Fruit fly (Drosophila melanogaster) whole organism, adult: ENCODE data around the gene CG14817.

ENCODE experiments used
- CG12768 ChIP-seq: fragments of 200-800 bp; sonication (Bioruptor generic); optimal IDR thresholded peaks from 2 replicates; lab custom pipeline; 2017; ENCODE audit warnings: missing biosample characterization, missing genetic modification characterization, mild to moderate bottlenecking, moderate library complexity, missing genetic modification reagents
- CG14711 ChIP-seq: fragments of 200-800 bp; sonication (Bioruptor generic); optimal IDR thresholded peaks from 2 replicates; lab custom pipeline; 2018; ENCODE audit warnings: missing biosample characterization, mild to moderate bottlenecking, missing genetic modification characterization, moderate library complexity
- CG1620 ChIP-seq: fragments of 200-800 bp; sonication (Bioruptor generic); optimal IDR thresholded peaks from 2 replicates; lab custom pipeline; 2016; ENCODE audit warnings: missing biosample characterization, missing genetic modification characterization
- CG33017 ChIP-seq: fragments of 200-800 bp; sonication (Bioruptor generic); optimal IDR thresholded peaks from 2 replicates; lab custom pipeline; 2018; ENCODE audit warnings: missing biosample characterization, mild to moderate bottlenecking, missing genetic modification characterization, moderate library complexity
- CG7045 ChIP-seq: fragments of 200-800 bp; sonication (Bioruptor generic); optimal IDR thresholded peaks from 2 replicates; lab custom pipeline; 2017; ENCODE audit warnings: missing biosample characterization, mild to moderate bottlenecking, missing genetic modification characterization
- CG7101 ChIP-seq: fragments of 200-800 bp; sonication (Bioruptor generic); optimal IDR thresholded peaks from 2 replicates; lab custom pipeline; 2018; ENCODE audit warnings: missing biosample characterization, mild to moderate bottlenecking, missing genetic modification characterization, moderate library complexity
- Clk ChIP-seq: fragments of 200-800 bp; sonication (Bioruptor generic); optimal IDR thresholded peaks from 2 replicates; lab custom pipeline; 2017; ENCODE audit warnings: missing biosample characterization, missing genetic modification characterization
- Crg-1 ChIP-seq: fragments of 200-800 bp; sonication (Bioruptor generic); optimal IDR thresholded peaks from 2 replicates; lab custom pipeline; 2016; ENCODE audit warnings: missing biosample characterization, missing genetic modification characterization
- Hr96 ChIP-seq: fragments of 200-800 bp; sonication (Bioruptor generic); optimal IDR thresholded peaks from 2 replicates; lab custom pipeline; 2016; ENCODE audit warnings: missing biosample characterization, missing genetic modification characterization
- Mnt ChIP-seq: fragments of 200-800 bp; sonication (Bioruptor generic); optimal IDR thresholded peaks from 2 replicates; lab custom pipeline; 2016; ENCODE audit warnings: missing biosample characterization, mild to moderate bottlenecking, missing genetic modification characterization
- cnc ChIP-seq, 2 experiments: fragments of >200 bp; optimal IDR thresholded peaks; 2 replicates each; lab custom pipeline; 2017
- kay ChIP-seq: fragments of 200-800 bp; sonication (Bioruptor generic); peaks from one replicate; lab custom pipeline; 2016; ENCODE audit warnings: missing biosample characterization, missing genetic modification characterization, borderline replicate concordance
- tj ChIP-seq: fragments of 200-800 bp; sonication (Bioruptor generic); optimal IDR thresholded peaks from 3 replicates; lab custom pipeline; 2017; ENCODE audit warnings: missing biosample characterization, mild to moderate bottlenecking, missing genetic modification characterization, moderate library complexity

dm6 chrX:1832699-1833098, 44.4 kb downstream of the CG14817 start:
- TF ChIP-seq CG1620 (GFP tag; lab: Kevin White, UChicago) (no peak), CG7101 (no peak), tj (GFP tag; lab: Kevin White, UChicago) (no peak), kay (no peak), cnc (optimal IDR thresholded peaks at IDR 0.05; lab: Kevin White, UChicago) (no peak), CG12768 (GFP tag; lab: Kevin White, UChicago) (peak; percentile 9), Mnt (GFP tag; lab: Kevin White, UChicago) (no peak), CG14711 (no peak), CG7045 (GFP tag; lab: Kevin White, UChicago) (no peak), Clk (GFP tag; lab: Kevin White, UChicago) (no peak), Hr96 (no peak), Crg-1 (GFP tag; lab: Kevin White, UChicago) (no peak), CG33017 (tag; lab: Kevin White, UChicago) (no peak)
